Worm (Caenorhabditis elegans): Measurements from ENCODE around the gene T03G6.1.
A peak's percentile ranks its signal among the peaks of the same experiment; 100 is the strongest.

ce11 chrX:2620280-2620679 is 12.3 kb downstream of the T03G6.1 start:
- no peak for TF ChIP-seq dpl-1 (GFP tag; optimal IDR thresholded peaks at IDR 0.05)
- no peak for TF ChIP-seq blmp-1 (tag; optimal IDR thresholded peaks at IDR 0.05)
- no peak for TF ChIP-seq lin-39 (tag; optimal IDR thresholded peaks at IDR 0.05)
- no peak for TF ChIP-seq mef-2 (tag; optimal IDR thresholded peaks at IDR 0.05)
- TF ChIP-seq nhr-19 (GFP tag; conservative IDR thresholded peaks at IDR 0.05) = no peak
- no peak for TF ChIP-seq snpc-4 (tag; optimal IDR thresholded peaks at IDR 0.05)
- no peak for TF ChIP-seq ceh-8 (GFP tag; optimal IDR thresholded peaks at IDR 0.05)
- peak; percentile 67 for TF ChIP-seq rnt-1 (tag; optimal IDR thresholded peaks at IDR 0.05)
- TF ChIP-seq nhr-47 (tag; optimal IDR thresholded peaks at IDR 0.05) = no peak
- TF ChIP-seq lin-15B (tag; optimal IDR thresholded peaks at IDR 0.05) = no peak
- TF ChIP-seq unc-62 (GFP tag; optimal IDR thresholded peaks at IDR 0.05) = no peak
- TF ChIP-seq nhr-12 (tag; optimal IDR thresholded peaks at IDR 0.05) = no peak
